Fruit fly (Drosophila melanogaster) whole organism, embryonic: ENCODE results near the gene CG42583.

Source experiments
- CG11456 ChIP-seq: fragments of 200-800 bp; sonication (Bioruptor generic); IDR thresholded peaks from 3 replicates; pipeline ENCODE4 v1.3.6; 2022; ENCODE audit warnings: missing biosample characterization, missing genetic modification characterization
- CG13296 ChIP-seq: fragments of 200-800 bp; sonication (Bioruptor generic); optimal IDR thresholded peaks from 3 replicates; lab custom pipeline; 2018; ENCODE audit warnings: missing biosample characterization, mild to moderate bottlenecking, missing genetic modification characterization
- CG14667 ChIP-seq: fragments of 200-800 bp; sonication (Bioruptor generic); IDR thresholded peaks from 2 replicates; pipeline ENCODE4 v1.3.6; 2022; ENCODE audit warnings: missing biosample characterization, missing genetic modification characterization
- CG16779 ChIP-seq: fragments of 200-800 bp; sonication (Bioruptor generic); IDR thresholded peaks from 2 replicates; pipeline ENCODE4 v1.3.6; 2022; ENCODE audit warnings: missing biosample characterization, missing genetic modification characterization
- CG17328 ChIP-seq: fragments of 200-800 bp; sonication (Bioruptor generic); IDR thresholded peaks from 2 replicates; pipeline ENCODE4 v1.3.6; 2022; ENCODE audit warnings: missing biosample characterization, missing genetic modification characterization
- CG18619 ChIP-seq: fragments of 200-800 bp; sonication (Bioruptor generic); optimal IDR thresholded peaks from 3 replicates; lab custom pipeline; 2017; ENCODE audit warnings: missing biosample characterization, mild to moderate bottlenecking, missing genetic modification characterization
- CG2120 ChIP-seq: fragments of 200-800 bp; sonication (Bioruptor generic); optimal IDR thresholded peaks from 3 replicates; lab custom pipeline; 2016; ENCODE audit warnings: missing biosample characterization, missing genetic modification characterization
- CG2712 ChIP-seq: fragments of 200-800 bp; optimal IDR thresholded peaks from 3 replicates; lab custom pipeline; 2019; ENCODE audit warnings: missing biosample characterization, mild to moderate bottlenecking, missing genetic modification characterization, moderate library complexity
- CG31365 ChIP-seq: fragments of 200-800 bp; sonication (Bioruptor generic); optimal IDR thresholded peaks from 2 replicates; lab custom pipeline; 2018; ENCODE audit warnings: missing biosample characterization, mild to moderate bottlenecking, missing genetic modification characterization
- CG3163 ChIP-seq: fragments of 200-800 bp; sonication (Bioruptor generic); optimal IDR thresholded peaks from 3 replicates; lab custom pipeline; 2016; ENCODE audit warnings: missing biosample characterization, missing genetic modification characterization
- CG33557 ChIP-seq: fragments of 200-800 bp; sonication (Bioruptor generic); optimal IDR thresholded peaks from 2 replicates; lab custom pipeline; 2019; ENCODE audit warnings: missing biosample characterization, mild to moderate bottlenecking, missing genetic modification characterization, moderate library complexity
- CG3407 ChIP-seq: fragments of 200-800 bp; sonication (Bioruptor generic); optimal IDR thresholded peaks from 2 replicates; lab custom pipeline; 2018; ENCODE audit warnings: missing biosample characterization, mild to moderate bottlenecking, missing genetic modification characterization
- CG34376 ChIP-seq: fragments of 200-800 bp; sonication (Bioruptor generic); optimal IDR thresholded peaks from 2 replicates; lab custom pipeline; 2018; ENCODE audit warnings: missing biosample characterization, mild to moderate bottlenecking, missing genetic modification characterization
- CG3847 ChIP-seq: fragments of 200-800 bp; sonication (Bioruptor generic); IDR thresholded peaks from 2 replicates; pipeline ENCODE4 v1.3.6; 2022; ENCODE audit warnings: missing biosample characterization, missing genetic modification characterization
- CG4730 ChIP-seq: fragments of 200-800 bp; sonication (Bioruptor generic); IDR thresholded peaks from 2 replicates; pipeline ENCODE4 v1.3.6; 2022; ENCODE audit warnings: missing biosample characterization, missing genetic modification characterization
- CG8765 ChIP-seq: fragments of 200-800 bp; sonication (Bioruptor generic); IDR thresholded peaks from 2 replicates; pipeline ENCODE4 v1.3.6; 2022; ENCODE audit warnings: missing biosample characterization, missing genetic modification characterization
- CG8924 ChIP-seq: fragments of 200-800 bp; optimal IDR thresholded peaks from 3 replicates; lab custom pipeline; 2019; ENCODE audit warnings: missing biosample characterization, mild to moderate bottlenecking, missing genetic modification characterization, moderate library complexity
- Dfd ChIP-seq, 2 experiments: fragments of >200 bp; optimal IDR thresholded peaks; 2 replicates each; lab custom pipeline; 2017; ENCODE audit warnings: missing biosample characterization in 2 of 2, missing genetic modification characterization in 2 of 2
- Ets97D ChIP-seq: fragments of 200-800 bp; sonication (Bioruptor generic); optimal IDR thresholded peaks from 3 replicates; lab custom pipeline; 2016; ENCODE audit warnings: missing biosample characterization, missing genetic modification characterization
- GATAe ChIP-seq: fragments of 200-800 bp; sonication (Bioruptor generic); conservative IDR thresholded peaks from 2 replicates; pipeline ENCODE4 v1.3.6; 2022; ENCODE audit warnings: missing biosample characterization, missing genetic modification characterization
- HLH54F ChIP-seq: fragments of 200-800 bp; sonication (Bioruptor generic); optimal IDR thresholded peaks from 3 replicates; lab custom pipeline; 2016; ENCODE audit warnings: missing biosample characterization, missing genetic modification characterization
- Hand ChIP-seq: fragments of 200-800 bp; sonication (Bioruptor generic); optimal IDR thresholded peaks from 2 replicates; lab custom pipeline; 2017; ENCODE audit warnings: mild to moderate bottlenecking, missing biosample characterization, missing genetic modification reagents, missing genetic modification characterization
- Hr51 ChIP-seq, 2 experiments: fragments of 200-800 bp; sonication (Bioruptor generic); optimal IDR thresholded peaks; 2 replicates in 1 of 2; 3 replicates in 1 of 2; lab custom pipeline; 2016 to 2018; ENCODE audit warnings: missing biosample characterization in 2 of 2, missing genetic modification characterization in 2 of 2, mild to moderate bottlenecking in 1 of 2, moderate library complexity in 1 of 2
- Hsf ChIP-seq: fragments of 200-800 bp; sonication (Bioruptor generic); optimal IDR thresholded peaks from 3 replicates; lab custom pipeline; 2016; ENCODE audit warnings: missing biosample characterization, missing genetic modification characterization
- Jarid2 ChIP-seq: fragments of 200-800 bp; sonication (Bioruptor generic); optimal IDR thresholded peaks from 3 replicates; lab custom pipeline; 2017; ENCODE audit warnings: mild to moderate bottlenecking, missing biosample characterization, missing genetic modification reagents, missing genetic modification characterization
- MBD-R2 ChIP-seq: fragments of 200-800 bp; sonication (Bioruptor generic); IDR thresholded peaks from 2 replicates; pipeline ENCODE4 v1.3.6; 2022; ENCODE audit warnings: missing biosample characterization, missing genetic modification characterization
- Mad ChIP-seq: fragments of 200-800 bp; sonication (Bioruptor generic); optimal IDR thresholded peaks from 2 replicates; lab custom pipeline; 2016; ENCODE audit warnings: missing biosample characterization, missing genetic modification characterization
- NC2β ChIP-seq: fragments of 200-800 bp; sonication (Bioruptor generic); optimal IDR thresholded peaks from 2 replicates; lab custom pipeline; 2016; ENCODE audit warnings: missing biosample characterization, missing genetic modification characterization
- Oaz ChIP-seq: fragments of 200-800 bp; sonication (Bioruptor generic); IDR thresholded peaks from 2 replicates; pipeline ENCODE4 v1.3.6; 2022; ENCODE audit warnings: missing biosample characterization, missing genetic modification characterization
- Optix ChIP-seq: fragments of 200-800 bp; sonication (Bioruptor generic); IDR thresholded peaks from 3 replicates; pipeline ENCODE4 v1.3.6; 2022; ENCODE audit warnings: missing biosample characterization, missing genetic modification characterization
- Ptx1 ChIP-seq: fragments of 200-800 bp; sonication (Bioruptor generic); IDR thresholded peaks from 2 replicates; pipeline ENCODE4 v1.3.6; 2022; ENCODE audit warnings: missing biosample characterization, missing genetic modification characterization
- ara ChIP-seq: fragments of 200-800 bp; sonication (Bioruptor generic); IDR thresholded peaks from 2 replicates; pipeline ENCODE4 v1.3.6; 2022; ENCODE audit warnings: missing biosample characterization, missing genetic modification characterization
- bsh ChIP-seq, 2 experiments: fragments of 200-800 bp; sonication (Bioruptor generic); optimal IDR thresholded peaks; 2 replicates each; lab custom pipeline; 2017 to 2018; ENCODE audit warnings: mild to moderate bottlenecking in 2 of 2, missing biosample characterization in 2 of 2, missing genetic modification characterization in 2 of 2, moderate library complexity in 1 of 2
- chm ChIP-seq: fragments of 200-800 bp; sonication (Bioruptor generic); IDR thresholded peaks from 2 replicates; pipeline ENCODE4 v1.3.6; 2022; ENCODE audit warnings: missing biosample characterization, missing genetic modification characterization
- ci ChIP-seq: fragments of 200-800 bp; sonication (Bioruptor generic); IDR thresholded peaks from 3 replicates; pipeline ENCODE4 v1.3.6; 2022; ENCODE audit warnings: missing biosample characterization, missing genetic modification characterization
- crc ChIP-seq: fragments of 200-800 bp; sonication (Bioruptor generic); optimal IDR thresholded peaks from 2 replicates; lab custom pipeline; 2016; ENCODE audit warnings: missing biosample characterization, missing genetic modification characterization
- dmrt99B ChIP-seq: fragments of 200-800 bp; sonication (Bioruptor generic); optimal IDR thresholded peaks from 2 replicates; lab custom pipeline; 2018; ENCODE audit warnings: missing biosample characterization, mild to moderate bottlenecking, missing genetic modification characterization, moderate library complexity
- fru ChIP-seq: fragments of >200 bp; optimal IDR thresholded peaks from 2 replicates; lab custom pipeline; 2017
- gcm ChIP-seq: fragments of 200-800 bp; sonication (Bioruptor generic); optimal IDR thresholded peaks from 2 replicates; lab custom pipeline; 2019; ENCODE audit warnings: missing biosample characterization, mild to moderate bottlenecking, missing genetic modification characterization, moderate library complexity
- gro ChIP-seq: fragments of 200-800 bp; sonication (Bioruptor generic); optimal IDR thresholded peaks from 2 replicates; lab custom pipeline; 2016; ENCODE audit warnings: missing biosample characterization, missing genetic modification characterization
- jumu ChIP-seq: fragments of 200-800 bp; sonication (Bioruptor generic); optimal IDR thresholded peaks from 3 replicates; lab custom pipeline; 2016; ENCODE audit warnings: missing biosample characterization, missing genetic modification characterization
- mirr ChIP-seq: fragments of 200-800 bp; sonication (Bioruptor generic); optimal IDR thresholded peaks from 3 replicates; lab custom pipeline; 2018; ENCODE audit warnings: missing biosample characterization, mild to moderate bottlenecking, missing genetic modification characterization
- nerfin-2 ChIP-seq: fragments of 200-800 bp; sonication (Bioruptor generic); IDR thresholded peaks from 2 replicates; pipeline ENCODE4 v1.3.6; 2022; ENCODE audit warnings: missing biosample characterization, missing genetic modification characterization; ENCODE audit not compliant: partially characterized antibody
- nmo ChIP-seq: fragments of 200-800 bp; sonication (Bioruptor generic); optimal IDR thresholded peaks from 2 replicates; lab custom pipeline; 2018; ENCODE audit warnings: missing biosample characterization, mild to moderate bottlenecking, missing genetic modification characterization, moderate library complexity
- pum ChIP-seq: fragments of 200-800 bp; sonication (Bioruptor generic); optimal IDR thresholded peaks from 2 replicates; lab custom pipeline; 2016; ENCODE audit warnings: missing biosample characterization, missing genetic modification characterization
- row ChIP-seq: fragments of 200-800 bp; sonication (Bioruptor generic); IDR thresholded peaks from 3 replicates; pipeline ENCODE4 v1.3.6; 2022; ENCODE audit warnings: missing biosample characterization, missing genetic modification characterization
- run ChIP-seq: fragments of 200-800 bp; sonication (Bioruptor generic); optimal IDR thresholded peaks from 3 replicates; lab custom pipeline; 2018; ENCODE audit warnings: missing biosample characterization, mild to moderate bottlenecking, missing genetic modification characterization
- schlank ChIP-seq: fragments of 200-800 bp; sonication (Bioruptor generic); optimal IDR thresholded peaks from 2 replicates; lab custom pipeline; 2018; ENCODE audit warnings: missing biosample characterization, mild to moderate bottlenecking, missing genetic modification characterization
- sd ChIP-seq: fragments of 200-800 bp; sonication (Bioruptor generic); optimal IDR thresholded peaks from 3 replicates; lab custom pipeline; 2018; ENCODE audit warnings: missing biosample characterization, mild to moderate bottlenecking, missing genetic modification characterization, moderate library complexity
- sqz ChIP-seq: fragments of 200-800 bp; sonication (Bioruptor generic); optimal IDR thresholded peaks from 3 replicates; lab custom pipeline; 2018; ENCODE audit warnings: missing biosample characterization, mild to moderate bottlenecking, missing genetic modification characterization
- tup ChIP-seq: fragments of 200-800 bp; sonication (Bioruptor generic); optimal IDR thresholded peaks from 2 replicates; lab custom pipeline; 2016; ENCODE audit warnings: missing biosample characterization, mild to moderate bottlenecking, missing genetic modification characterization, moderate library complexity
- z ChIP-seq: fragments of 200-800 bp; sonication (Bioruptor generic); IDR thresholded peaks from 3 replicates; pipeline ENCODE4 v1.3.6; 2022; ENCODE audit warnings: missing biosample characterization, missing genetic modification characterization
- zf30C ChIP-seq: fragments of 200-800 bp; sonication (Bioruptor generic); optimal IDR thresholded peaks from 3 replicates; lab custom pipeline; 2018; ENCODE audit warnings: missing biosample characterization, mild to moderate bottlenecking, missing genetic modification characterization

CG42583 gene

dm6 chrX:20162586-20162985, 23.0 kb downstream of the CG42583 start (continued):
- TF ChIP-seq Hand (no peak), jumu (no peak), CG16779 (no peak), sqz (GFP tag; lab: Kevin White, UChicago) (no peak), CG33557 (GFP tag; lab: Kevin White, UChicago) (no peak), row (GFP tag; lab: Robert Waterston, UW) (peak; percentile 53), fru (no peak), dmrt99B (tag; lab: Kevin White, UChicago) (no peak), Ptx1 (GFP tag; lab: Robert Waterston, UW) (no peak), Dfd (GFP tag; optimal IDR thresholded peaks at IDR 0.05; lab: Kevin White, UChicago) (no peak), CG3163 (GFP tag; lab: Kevin White, UChicago) (no peak), chm (GFP tag; lab: Robert Waterston, UW) (no peak), Hsf (no peak), schlank (tag; lab: Kevin White, UChicago) (no peak), ara (GFP tag; lab: Robert Waterston, UW) (no peak), nerfin-2 (GFP tag; lab: Robert Waterston, UW) (no peak), Jarid2 (GFP tag; lab: Kevin White, UChicago) (no peak), CG13296 (no peak), HLH54F (GFP tag; lab: Kevin White, UChicago) (no peak), NC2β (GFP tag; lab: Kevin White, UChicago) (no peak), CG34376 (GFP tag; lab: Kevin White, UChicago) (no peak), CG11456 (GFP tag; lab: Robert Waterston, UW) (no peak), CG2120 (GFP tag; lab: Kevin White, UChicago) (peak; percentile 0), CG18619 (GFP tag; lab: Kevin White, UChicago) (no peak), CG31365 (tag; lab: Kevin White, UChicago) (no peak), CG2712 (tag; lab: Kevin White, UChicago) (no peak), Mad (no peak), Optix (no peak), crc (GFP tag; lab: Kevin White, UChicago) (no peak), gcm (no peak), run (tag; lab: Kevin White, UChicago) (no peak), zf30C (GFP tag; lab: Kevin White, UChicago) (no peak), nmo (GFP tag; lab: Kevin White, UChicago) (no peak), tup (no peak), bsh (GFP tag; optimal IDR thresholded peaks at IDR 0.05; lab: Kevin White, UChicago) (no peak), ci (GFP tag; lab: Robert Waterston, UW) (no peak), Oaz (GFP tag; lab: Robert Waterston, UW) (no peak), CG4730 (GFP tag; lab: Robert Waterston, UW) (no peak), CG8924 (tag; lab: Kevin White, UChicago) (no peak), z (no peak), MBD-R2 (GFP tag; lab: Robert Waterston, UW) (peak; percentile 45; the same call in 1 of the 2 replicates), mirr (GFP tag; lab: Kevin White, UChicago) (no peak), pum (GFP tag; lab: Kevin White, UChicago) (no peak), CG8765 (GFP tag; lab: Robert Waterston, UW) (no peak), Ets97D (GFP tag; lab: Kevin White, UChicago) (peak; percentile 16), CG14667 (no peak), Hr51 (GFP tag; optimal IDR thresholded peaks at IDR 0.05; lab: Kevin White, UChicago) (no peak), CG3407 (GFP tag; lab: Kevin White, UChicago) (no peak), GATAe (GFP tag; lab: Robert Waterston, UW) (no peak), CG3847 (GFP tag; lab: Robert Waterston, UW) (0 out of 2 replicates have a peak, but pooled peaks have one; percentile 19), CG17328 (GFP tag; lab: Robert Waterston, UW) (no peak), sd (tag; lab: Kevin White, UChicago) (no peak), gro (GFP tag; lab: Kevin White, UChicago) (no peak)
